Fruit fly (Drosophila melanogaster) whole organism, pupa: ENCODE data around the gene colt.

Source experiments
- CG12605 ChIP-seq: fragments of 200-800 bp; sonication (Bioruptor generic); IDR thresholded peaks from 2 replicates; pipeline ENCODE4 v1.3.6; 2022; ENCODE audit warnings: missing biosample characterization, missing genetic modification characterization
- CG13204 ChIP-seq: fragments of 200-800 bp; sonication (Bioruptor generic); optimal IDR thresholded peaks from 2 replicates; lab custom pipeline; 2018; ENCODE audit warnings: missing biosample characterization, mild to moderate bottlenecking, missing genetic modification characterization, moderate library complexity
- CG14655 ChIP-seq: fragments of 200-800 bp; sonication (Bioruptor generic); optimal IDR thresholded peaks from 3 replicates; lab custom pipeline; 2017; ENCODE audit warnings: mild to moderate bottlenecking, missing biosample characterization, missing genetic modification reagents, missing genetic modification characterization
- CG34367 ChIP-seq: fragments of 200-800 bp; sonication (Bioruptor generic); optimal IDR thresholded peaks from 2 replicates; lab custom pipeline; 2018; ENCODE audit warnings: missing biosample characterization, mild to moderate bottlenecking, missing genetic modification characterization
- CG4496 ChIP-seq: fragments of 200-800 bp; sonication (Bioruptor generic); IDR thresholded peaks from 3 replicates; pipeline ENCODE4 v1.3.6; 2022; ENCODE audit warnings: missing biosample characterization, missing genetic modification characterization
- CG8301 ChIP-seq: fragments of 200-800 bp; sonication (Bioruptor generic); optimal IDR thresholded peaks from 2 replicates; lab custom pipeline; 2018; ENCODE audit warnings: missing biosample characterization, mild to moderate bottlenecking, missing genetic modification characterization
- CG9948 ChIP-seq: fragments of 200-800 bp; sonication (Bioruptor generic); optimal IDR thresholded peaks from 2 replicates; lab custom pipeline; 2018; ENCODE audit warnings: missing biosample characterization, mild to moderate bottlenecking, missing genetic modification characterization, moderate library complexity
- D1 ChIP-seq: fragments of 200-800 bp; sonication (Bioruptor generic); optimal IDR thresholded peaks from 2 replicates; lab custom pipeline; 2018; ENCODE audit warnings: missing biosample characterization, mild to moderate bottlenecking, missing genetic modification characterization, moderate library complexity
- EcR ChIP-seq: fragments of 200-800 bp; sonication (Bioruptor generic); optimal IDR thresholded peaks from 3 replicates; lab custom pipeline; 2019; ENCODE audit warnings: missing biosample characterization, missing genetic modification characterization, mild to moderate bottlenecking, moderate library complexity, missing genetic modification reagents
- Ets98B ChIP-seq: fragments of 200-800 bp; sonication (Bioruptor generic); IDR thresholded peaks from 2 replicates; pipeline ENCODE4 v1.3.6; 2022; ENCODE audit warnings: missing biosample characterization, missing genetic modification characterization
- Pif1A ChIP-seq: fragments of 200-800 bp; sonication (Bioruptor generic); optimal IDR thresholded peaks from 3 replicates; lab custom pipeline; 2016; ENCODE audit warnings: missing biosample characterization, missing genetic modification characterization
- fd96Ca ChIP-seq: fragments of 200-800 bp; sonication (Bioruptor generic); IDR thresholded peaks from 3 replicates; pipeline ENCODE4 v1.3.6; 2022; ENCODE audit warnings: missing biosample characterization, missing genetic modification characterization
- gl ChIP-seq: fragments of 200-800 bp; sonication (Bioruptor generic); optimal IDR thresholded peaks from 2 replicates; lab custom pipeline; 2018; ENCODE audit warnings: missing biosample characterization, mild to moderate bottlenecking, missing genetic modification characterization
- rn ChIP-seq: fragments of 200-800 bp; sonication (Bioruptor generic); IDR thresholded peaks from 2 replicates; pipeline ENCODE4 v1.3.6; 2022; ENCODE audit warnings: missing biosample characterization, missing genetic modification characterization

DNA sequence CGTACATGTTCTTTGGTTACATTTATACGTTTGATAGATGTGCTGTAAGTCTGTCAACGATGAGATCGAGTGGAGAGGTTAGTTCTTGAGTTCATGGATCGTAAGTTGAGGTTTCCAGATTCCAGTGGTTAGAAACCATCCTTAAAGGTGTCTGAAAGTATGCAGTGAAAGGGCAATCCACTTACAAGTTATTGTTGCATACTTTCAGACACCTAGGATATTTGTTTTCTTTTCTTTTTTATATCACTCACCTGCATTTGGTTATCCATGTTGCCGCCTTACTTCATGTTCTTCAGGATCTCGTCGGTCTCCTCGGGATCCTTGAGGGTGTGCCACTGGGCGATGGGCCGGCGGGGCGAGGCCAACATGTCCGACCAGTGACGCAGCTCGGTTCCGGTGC is 12.9 kb upstream of the colt start:
- TF ChIP-seq Ets98B (GFP tag; lab: Robert Waterston, UW) (no peak), CG12605 (no peak), CG34367 (tag; lab: Kevin White, UChicago) (no peak), rn (GFP tag; lab: Robert Waterston, UW) (no peak), EcR (GFP tag; lab: Kevin White, UChicago) (no peak), Pif1A (no peak), CG4496 (no peak), CG9948 (tag; lab: Kevin White, UChicago) (no peak), CG14655 (GFP tag; lab: Kevin White, UChicago) (no peak), CG13204 (no peak), gl (tag; lab: Kevin White, UChicago) (no peak), fd96Ca (no peak), CG8301 (tag; lab: Kevin White, UChicago) (no peak), D1 (tag; lab: Kevin White, UChicago) (no peak)
